Worm (Caenorhabditis elegans) whole organism, L3 larva: ENCODE data around the gene sdc-3.

Experiments
- fkh-10 ChIP-seq: sonication (generic microtip); optimal IDR thresholded peaks from 2 replicates; lab custom pipeline; 2017; ENCODE audit warnings: missing biosample characterization, missing genetic modification reagents, missing genetic modification characterization
- fkh-2 ChIP-seq: fragments of 150-350 bp; optimal IDR thresholded peaks from 2 replicates; lab custom pipeline; 2014; ENCODE audit warnings: missing biosample characterization, missing genetic modification reagents, missing genetic modification characterization
- jun-1 ChIP-seq: fragments of 150-350 bp; optimal IDR thresholded peaks from 2 replicates; lab custom pipeline; 2014; ENCODE audit warnings: missing biosample characterization, missing genetic modification reagents, missing genetic modification characterization
- lin-39 ChIP-seq: fragments of 150-350 bp; optimal IDR thresholded peaks from 2 replicates; lab custom pipeline; 2018; ENCODE audit warnings: missing biosample characterization, missing genetic modification reagents, missing genetic modification characterization
- mdl-1 ChIP-seq: fragments of 150-350 bp; optimal IDR thresholded peaks from 2 replicates; lab custom pipeline; 2014; ENCODE audit warnings: missing biosample characterization, missing genetic modification characterization
- nhr-77 ChIP-seq: fragments of 150-350 bp; optimal IDR thresholded peaks from 2 replicates; lab custom pipeline; 2014; ENCODE audit warnings: missing biosample characterization, missing genetic modification characterization
- pha-4 ChIP-seq: fragments of 150-350 bp; optimal IDR thresholded peaks from 2 replicates; lab custom pipeline; 2014; ENCODE audit warnings: missing biosample characterization, missing genetic modification reagents, missing genetic modification characterization
- snpc-4 ChIP-seq: fragments of 150-350 bp; optimal IDR thresholded peaks from 2 replicates; lab custom pipeline; 2014; ENCODE audit warnings: missing biosample characterization, missing genetic modification characterization
- tbx-2 ChIP-seq: sonication (generic microtip); optimal IDR thresholded peaks from 2 replicates; lab custom pipeline; 2016; ENCODE audit warnings: mild to moderate bottlenecking, missing genetic modification characterization, missing compliant biosample characterization

ce11 chrV:15071015-15071810 lies 23.2 kb upstream of the sdc-3 start, which contains the start of gene unc-76:
- TF ChIP-seq pha-4 (peak; percentile 89), fkh-10 (peak; percentile 54), fkh-2 (tag; lab: Kevin White, UChicago) (no peak), lin-39 (tag; lab: Kevin White, UChicago) (peak; percentile 96), tbx-2 (tag; lab: Kevin White, UChicago) (peak; percentile 74), snpc-4 (peak; percentile 61), mdl-1 (no peak), nhr-77 (tag; lab: Kevin White, UChicago) (no peak), jun-1 (tag; lab: Kevin White, UChicago) (no peak)
